Worm (Caenorhabditis elegans) whole organism, midembryonic: ENCODE results near the gene F54D8.6.

Experiments
- T22C8.4 ChIP-seq: fragments of 200-800 bp; sonication (Bioruptor generic); IDR thresholded peaks from 2 replicates; pipeline ENCODE4 v1.3.6; 2022; ENCODE audit warnings: missing genetic modification characterization, missing compliant biosample characterization
- cog-1 ChIP-seq: sonication (generic microtip); optimal IDR thresholded peaks from 2 replicates; lab custom pipeline; 2016; ENCODE audit warnings: missing genetic modification characterization, missing compliant biosample characterization

- TF ChIP-seq T22C8.4, result no peak
- TF ChIP-seq cog-1 (tag; lab: Kevin White, UChicago), result no peak
These were observed 26.2 kb upstream of the F54D8.6 start for ce11 chrIII:5076569-5076968.
